Worm (Caenorhabditis elegans): ENCODE measurements around the gene F48G7.7.

DNA sequence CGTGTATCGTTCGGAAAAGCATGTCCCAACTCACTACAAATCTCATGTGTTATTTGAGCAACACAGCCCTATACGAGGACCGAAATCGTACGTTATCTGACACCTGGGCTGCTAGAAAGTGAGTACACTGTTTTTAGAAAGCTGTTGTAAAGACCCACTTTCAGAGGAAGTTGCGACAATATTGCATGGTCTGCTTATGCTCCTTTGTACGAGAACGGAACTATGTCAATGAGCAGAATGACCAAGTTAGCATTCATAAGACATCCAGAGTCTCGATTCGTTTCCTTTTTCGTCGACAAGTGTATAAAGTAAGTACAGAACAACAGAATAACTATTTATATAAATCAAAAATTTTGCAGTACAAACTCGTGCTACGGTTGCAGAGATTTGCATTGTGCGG, 49.3 kb downstream of the F48G7.7 start:
- TF ChIP-seq F23B12.7 (tag; optimal IDR thresholded peaks at IDR 0.05; ENCODE audit: insufficient read depth) (no peak), Y53G8AR.9 (GFP tag; conservative IDR thresholded peaks at IDR 0.05) (no peak), hrde-1 (tag; optimal IDR thresholded peaks at IDR 0.05; ENCODE audit: borderline replicate concordance) (no peak)

Data from whole organism, young adult.